Worm (Caenorhabditis elegans): ENCODE results near the gene nep-9.
A peak's percentile ranks its signal among the peaks of the same experiment; 100 is the strongest.

Gene nep-9

DNA sequence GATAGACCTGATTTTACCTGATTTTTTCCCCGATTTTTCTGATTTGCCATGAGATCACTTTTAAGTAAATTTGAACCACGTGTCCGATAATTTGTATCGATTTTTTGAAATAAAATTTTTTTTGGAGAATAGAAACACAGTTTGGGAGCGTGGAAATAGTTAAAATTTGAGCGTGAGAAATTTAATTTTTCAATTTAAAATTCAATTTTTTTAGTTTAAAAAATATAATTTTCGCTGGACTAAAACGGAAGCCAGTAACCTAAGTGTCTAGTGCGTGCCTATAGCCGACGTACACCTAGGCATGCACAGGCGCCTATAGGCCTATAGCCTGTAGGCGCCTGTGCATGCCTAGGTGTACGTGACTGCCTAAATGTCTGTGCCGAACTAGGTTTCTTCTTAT is at the start of gene nep-9:
Gene nep-9, minus strand, starts transcription at position 101 of the 400 bp plus-strand sequence.
- TF ChIP-seq him-1 (tag; optimal IDR thresholded peaks at IDR 0.05) (no peak), dao-5 (tag; optimal IDR thresholded peaks at IDR 0.05) (no peak), W03F9.2 (tag; optimal IDR thresholded peaks at IDR 0.05) (no peak)

ce11 chrII:3448776-3449280 is 49.7 kb upstream of the nep-9 start, which contains the start of gene C16C8.25:
Gene C16C8.25, plus strand, starts transcription at chrII:3449230.
- no peak for TF ChIP-seq W03F9.2 (tag; optimal IDR thresholded peaks at IDR 0.05)
- no peak for TF ChIP-seq him-1 (tag; optimal IDR thresholded peaks at IDR 0.05)
- TF ChIP-seq dao-5 (tag; optimal IDR thresholded peaks at IDR 0.05), result no peak

DNA sequence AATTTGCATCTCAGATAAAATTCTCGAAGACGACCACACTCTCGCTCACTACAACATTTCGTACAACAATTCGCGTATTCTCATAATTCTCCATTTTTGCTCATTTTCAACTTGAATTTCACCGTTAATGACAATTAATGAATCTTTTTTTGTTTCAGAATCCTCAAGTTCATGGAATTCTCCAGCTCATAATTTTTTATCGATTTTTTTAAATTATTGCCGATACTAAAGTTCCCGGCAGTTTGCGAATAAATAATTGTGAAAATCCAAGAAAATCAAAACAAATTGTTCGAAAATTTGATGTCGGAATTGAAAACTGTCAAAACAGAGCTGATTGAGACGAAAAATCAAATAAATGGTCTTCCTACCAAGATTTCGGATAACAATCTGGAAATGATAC is 48.8 kb upstream of the nep-9 start, which contains the start of gene C16C8.21:
Gene C16C8.21, plus strand, starts transcription at position 301 of the 400 bp plus-strand sequence.
- no peak for TF ChIP-seq W03F9.2 (tag; optimal IDR thresholded peaks at IDR 0.05)
- TF ChIP-seq him-1 (tag; optimal IDR thresholded peaks at IDR 0.05), result no peak
- TF ChIP-seq dao-5 (tag; optimal IDR thresholded peaks at IDR 0.05), result no peak

ce11 chrII:3446647-3447046 is 47.5 kb upstream of the nep-9 start, which contains the start of the genes C16C8.20 and gldi-6:
Gene C16C8.20, plus strand, starts transcription at chrII:3446947.
Gene gldi-6, plus strand, starts transcription at chrII:3446947.
- TF ChIP-seq him-1 (tag; optimal IDR thresholded peaks at IDR 0.05), result no peak
- TF ChIP-seq dao-5 (tag; optimal IDR thresholded peaks at IDR 0.05), result no peak
- TF ChIP-seq W03F9.2 (tag; optimal IDR thresholded peaks at IDR 0.05), result no peak

DNA sequence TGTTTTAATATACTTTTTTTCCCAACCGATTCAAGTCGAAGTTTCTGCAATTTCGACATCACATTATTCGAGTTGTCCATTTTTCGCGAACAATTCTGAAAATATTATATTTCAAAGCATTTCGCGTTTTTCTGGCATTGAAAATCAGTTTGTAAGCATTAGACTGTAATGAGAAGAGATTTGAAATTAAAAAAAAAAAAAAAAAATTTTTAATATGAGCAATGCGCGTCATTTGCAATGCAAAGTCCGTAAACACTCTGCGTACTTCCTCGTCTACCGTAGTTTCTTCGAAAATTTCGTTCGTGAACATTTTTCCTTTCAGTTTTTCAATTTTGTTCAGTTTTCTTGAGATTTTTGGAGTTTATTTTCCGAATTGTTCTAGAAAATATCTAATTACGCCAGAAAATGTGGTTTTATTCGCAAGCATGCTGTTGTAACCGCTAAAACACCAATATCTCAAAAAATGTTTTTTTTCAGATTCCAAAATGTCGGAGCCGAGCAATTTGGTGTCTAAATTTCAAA is 46.2 kb upstream of the nep-9 start, which contains the start of the genes C16C8.5 and C16C8.16:
Gene C16C8.5, minus strand, starts transcription at position 101 of the 522 bp plus-strand sequence.
Gene C16C8.16, plus strand, starts transcription at position 472 of the 522 bp plus-strand sequence.
- TF ChIP-seq him-1 (tag; optimal IDR thresholded peaks at IDR 0.05) (no peak), dao-5 (tag; optimal IDR thresholded peaks at IDR 0.05) (no peak), W03F9.2 (tag; optimal IDR thresholded peaks at IDR 0.05) (no peak)

- TF ChIP-seq dao-5 (tag; optimal IDR thresholded peaks at IDR 0.05) (no peak), him-1 (tag; optimal IDR thresholded peaks at IDR 0.05) (no peak), W03F9.2 (tag; optimal IDR thresholded peaks at IDR 0.05) (no peak)
Measured at ce11 chrII:3444280-3444679, 45.2 kb upstream of the nep-9 start, which contains the start of gene C16C8.4. Gene C16C8.4, minus strand, starts transcription at chrII:3444380.

DNA sequence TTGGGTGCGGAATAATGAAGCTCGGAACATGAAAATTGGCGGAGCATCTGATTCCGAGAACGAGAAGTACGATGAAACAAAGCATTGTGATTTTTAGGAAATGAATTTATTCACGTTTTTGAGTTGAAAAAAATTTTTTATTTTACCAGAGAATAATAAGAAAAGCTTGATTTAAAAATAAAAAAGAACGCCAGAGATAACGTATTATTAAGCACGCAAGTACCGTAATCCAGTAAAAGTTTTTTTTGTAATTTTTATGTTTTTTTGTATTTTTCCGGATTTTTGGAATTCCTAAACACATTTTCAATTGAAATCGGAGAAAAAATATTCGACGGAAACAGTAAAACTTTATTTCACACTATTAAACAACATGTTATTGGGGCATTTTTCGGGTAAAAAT is 44.0 kb upstream of the nep-9 start, which contains the start of gene C16C8.22:
Gene C16C8.22, minus strand, starts transcription at position 101 of the 400 bp plus-strand sequence.
- TF ChIP-seq him-1 (tag; optimal IDR thresholded peaks at IDR 0.05) (no peak), W03F9.2 (tag; optimal IDR thresholded peaks at IDR 0.05) (no peak), dao-5 (tag; optimal IDR thresholded peaks at IDR 0.05) (no peak)

DNA sequence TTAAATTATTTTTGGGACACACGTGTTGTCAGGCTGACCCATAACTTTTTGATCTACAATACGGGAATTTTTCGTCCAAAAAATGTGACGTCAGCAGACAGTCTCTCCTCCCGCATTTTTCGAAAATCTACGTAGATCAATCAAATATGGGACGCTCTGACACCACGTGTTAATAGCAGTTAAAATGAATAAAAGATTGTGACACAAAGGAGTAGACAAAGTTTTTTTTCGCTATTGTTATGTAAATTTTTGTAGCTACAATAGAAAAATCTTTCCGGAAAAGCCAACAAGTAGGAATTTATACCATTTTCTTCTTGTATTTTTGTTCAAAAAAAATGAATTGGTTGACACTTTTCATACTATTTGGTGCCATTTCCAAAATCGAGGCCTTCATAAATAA is 42.3 kb upstream of the nep-9 start, which contains the start of gene C16C8.27:
Gene C16C8.27, plus strand, starts transcription at position 301 of the 400 bp plus-strand sequence.
- TF ChIP-seq him-1 (tag; optimal IDR thresholded peaks at IDR 0.05) (no peak), dao-5 (tag; optimal IDR thresholded peaks at IDR 0.05) (no peak), W03F9.2 (tag; optimal IDR thresholded peaks at IDR 0.05) (no peak)

ce11 chrII:3440641-3440926 is 41.5 kb upstream of the nep-9 start, which contains the start of gene C16C8.17:
Gene C16C8.17, plus strand, starts transcription at chrII:3440827.
- TF ChIP-seq W03F9.2 (tag; optimal IDR thresholded peaks at IDR 0.05) (no peak), him-1 (tag; optimal IDR thresholded peaks at IDR 0.05) (no peak), dao-5 (tag; optimal IDR thresholded peaks at IDR 0.05) (no peak)

ce11 chrII:3439842-3440640 is 40.9 kb upstream of the nep-9 start:
- TF ChIP-seq dao-5 (tag; optimal IDR thresholded peaks at IDR 0.05) (no peak), him-1 (tag; optimal IDR thresholded peaks at IDR 0.05) (no peak), W03F9.2 (tag; optimal IDR thresholded peaks at IDR 0.05) (no peak)

DNA sequence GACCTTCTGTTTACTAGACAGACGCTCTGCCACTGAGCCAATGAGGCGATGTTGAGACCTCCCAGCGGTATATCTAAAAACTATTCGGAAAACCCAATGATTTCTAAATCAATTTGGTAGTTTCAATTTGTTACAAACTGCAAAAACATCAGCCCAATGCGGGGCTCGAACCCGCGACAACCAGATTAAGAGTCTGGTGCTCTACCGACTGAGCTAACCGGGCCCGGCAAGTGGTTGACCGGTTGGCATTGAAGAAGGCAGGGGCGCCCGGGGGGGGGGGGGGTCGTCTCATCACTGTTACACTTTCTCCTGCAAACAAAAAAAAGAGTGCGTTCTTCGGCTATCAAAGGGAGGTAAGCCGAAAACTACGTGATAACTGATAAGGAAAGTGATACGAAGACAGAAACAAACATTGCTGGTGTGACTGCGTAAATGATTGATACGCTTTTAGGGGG is 40.2 kb upstream of the nep-9 start:
- TF ChIP-seq W03F9.2 (tag; optimal IDR thresholded peaks at IDR 0.05) (no peak), dao-5 (tag; optimal IDR thresholded peaks at IDR 0.05) (peak; percentile 73)

ce11 chrII:3438280-3438679 is 39.2 kb upstream of the nep-9 start:
- no peak for TF ChIP-seq W03F9.2 (tag; optimal IDR thresholded peaks at IDR 0.05)
- no peak for TF ChIP-seq dao-5 (tag; optimal IDR thresholded peaks at IDR 0.05)

- TF ChIP-seq W03F9.2 (tag; optimal IDR thresholded peaks at IDR 0.05) (no peak), dao-5 (tag; optimal IDR thresholded peaks at IDR 0.05) (no peak), him-1 (tag; optimal IDR thresholded peaks at IDR 0.05) (no peak)
Measured at ce11 chrII:3437393-3437792, 38.3 kb upstream of the nep-9 start.

ce11 chrII:3436412-3436811 is 37.3 kb upstream of the nep-9 start, which contains the start of gene skpo-2:
Gene skpo-2, minus strand, starts transcription at chrII:3436512.
- TF ChIP-seq W03F9.2 (tag; optimal IDR thresholded peaks at IDR 0.05) (no peak), him-1 (tag; optimal IDR thresholded peaks at IDR 0.05) (no peak), dao-5 (tag; optimal IDR thresholded peaks at IDR 0.05) (no peak)

Measured in whole organism, L4/young adult.